Worm (Caenorhabditis elegans) whole organism, mixed stage, embryonic: Measurements from ENCODE around the gene natb-1.

ENCODE experiments used
- ces-1 ChIP-seq: fragments of 150-350 bp; optimal IDR thresholded peaks from 2 replicates; lab custom pipeline; 2014; ENCODE audit warnings: missing biosample characterization, missing genetic modification reagents, missing genetic modification characterization
- flh-1 ChIP-seq: fragments of 200-800 bp; sonication (Bioruptor generic); optimal IDR thresholded peaks from 2 replicates; lab custom pipeline; 2018; ENCODE audit warnings: mild to moderate bottlenecking, missing genetic modification characterization, moderate library complexity, missing compliant biosample characterization
- lsy-2 ChIP-seq: fragments of 150-350 bp; optimal IDR thresholded peaks from 2 replicates; lab custom pipeline; 2014; ENCODE audit warnings: missing biosample characterization, missing genetic modification characterization
- mab-5 ChIP-seq: fragments of 150-350 bp; optimal IDR thresholded peaks from 2 replicates; lab custom pipeline; 2014; ENCODE audit warnings: missing biosample characterization, missing genetic modification characterization
- nhr-12 ChIP-seq: fragments of 150-350 bp; optimal IDR thresholded peaks from 2 replicates; lab custom pipeline; 2014; ENCODE audit warnings: missing biosample characterization, missing genetic modification characterization
- nhr-28 ChIP-seq: fragments of 150-350 bp; optimal IDR thresholded peaks from 2 replicates; lab custom pipeline; 2014; ENCODE audit warnings: missing biosample characterization, missing genetic modification characterization
- pha-4 ChIP-seq: fragments of 150-350 bp; optimal IDR thresholded peaks from 2 replicates; lab custom pipeline; 2018; ENCODE audit warnings: missing biosample characterization, missing genetic modification reagents, missing genetic modification characterization
- ztf-11 ChIP-seq: fragments of 150-350 bp; optimal IDR thresholded peaks from 2 replicates; lab custom pipeline; 2014; ENCODE audit warnings: missing biosample characterization, missing genetic modification characterization

ce11 chrV:7980993-7981595 lies 2.1 kb downstream of the natb-1 start, which contains the start of gene F26D11.1:
- TF ChIP-seq ztf-11 (tag; lab: Kevin White, UChicago) (no peak), pha-4 (no peak), nhr-12 (tag; lab: Kevin White, UChicago) (no peak), ces-1 (GFP tag; lab: Kevin White, UChicago) (no peak), mab-5 (tag; lab: Kevin White, UChicago) (no peak), lsy-2 (tag; lab: Kevin White, UChicago) (no peak), nhr-28 (no peak), flh-1 (no peak)
